Fruit fly (Drosophila melanogaster): ENCODE measurements around the gene Ibf1.

DNA sequence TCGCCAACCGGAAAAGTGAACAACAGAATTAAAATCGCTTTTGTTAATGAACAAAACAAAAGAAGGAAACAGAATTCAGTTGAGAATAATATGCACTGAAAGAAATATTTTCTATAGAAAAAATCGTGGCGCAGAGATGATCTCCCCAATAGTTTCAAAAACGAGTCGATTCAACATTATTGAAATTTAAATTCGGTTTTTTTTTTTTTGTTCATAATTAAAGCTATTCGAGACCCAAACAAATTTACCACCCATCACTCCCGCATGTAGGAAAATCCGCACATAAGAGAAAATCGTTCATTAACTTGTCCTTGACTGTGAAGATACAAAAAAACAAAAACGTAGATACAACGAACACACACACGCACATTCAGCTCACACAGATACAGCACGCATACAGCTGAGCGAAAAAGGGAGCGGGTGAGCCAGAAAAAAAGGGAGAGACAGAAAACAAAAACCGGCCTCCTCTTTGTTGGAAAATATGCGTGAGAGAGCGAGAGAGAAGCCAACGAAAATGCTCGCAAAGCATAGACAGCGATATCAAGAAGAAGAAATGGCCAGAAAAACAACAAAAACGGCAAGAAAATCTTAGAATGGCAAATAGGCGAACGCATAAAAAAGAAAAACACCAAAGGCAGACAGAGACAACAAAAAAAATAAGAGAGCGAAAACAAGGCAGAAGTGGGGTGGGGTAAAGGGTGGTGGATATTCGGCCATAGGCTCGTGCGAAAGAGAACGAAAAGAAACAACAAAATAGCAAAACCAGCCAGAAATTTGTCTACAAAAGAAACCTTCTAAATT lies 38.5 kb upstream of the Ibf1 start:
- TF ChIP-seq CG6854 (GFP tag; optimal IDR thresholded peaks at IDR 0.05) (peak; percentile 29), Lpt (GFP tag; optimal IDR thresholded peaks at IDR 0.05) (peak; percentile 81)
